Worm (Caenorhabditis elegans): ENCODE data around the gene lipl-5.

lipl-5 gene

ce11 chrV:385488-385887 is at the start of gene lipl-5:
Gene lipl-5 (plus strand): TSS chrV:385746.
- TF ChIP-seq egl-27 (tag; optimal IDR thresholded peaks at IDR 0.05) (no peak), ztf-1 (GFP tag; conservative IDR thresholded peaks at IDR 0.05) (no peak), R02D3.7 (tag; optimal IDR thresholded peaks at IDR 0.05) (no peak), skn-1 (tag; optimal IDR thresholded peaks at IDR 0.05) (no peak), ceh-82 (tag; optimal IDR thresholded peaks at IDR 0.05) (no peak), mab-5 (tag; optimal IDR thresholded peaks at IDR 0.05) (no peak), nhr-6 (tag; optimal IDR thresholded peaks at IDR 0.05) (no peak), gmeb-1 (tag; optimal IDR thresholded peaks at IDR 0.05) (peak; percentile 8), sma-9 (GFP tag; optimal IDR thresholded peaks at IDR 0.05) (peak; percentile 52), sma-9 (tag; optimal IDR thresholded peaks at IDR 0.05) (no peak), crh-2 (tag; optimal IDR thresholded peaks at IDR 0.05) (peak; percentile 50), nhr-129 (tag; optimal IDR thresholded peaks at IDR 0.05) (no peak), nhr-12 (tag; optimal IDR thresholded peaks at IDR 0.05) (no peak), unc-62 (GFP tag; optimal IDR thresholded peaks at IDR 0.05) (no peak), sem-4 (tag; optimal IDR thresholded peaks at IDR 0.05) (no peak), fos-1 (tag; optimal IDR thresholded peaks at IDR 0.05) (peak; percentile 52)

- TF ChIP-seq nhr-237 (tag; optimal IDR thresholded peaks at IDR 0.05) (no peak), Y55F3AM.14 (GFP tag; optimal IDR thresholded peaks at IDR 0.05) (no peak), sma-9 (GFP tag; optimal IDR thresholded peaks at IDR 0.05) (no peak), sma-9 (tag; optimal IDR thresholded peaks at IDR 0.05) (no peak), dmd-4 (tag; optimal IDR thresholded peaks at IDR 0.05) (no peak)
These were observed 49.2 kb upstream of the lipl-5 start, which contains the start of gene dmd-8 for ce11 chrV:336350-336749. Gene dmd-8 (minus strand): TSS chrV:336450.

- TF ChIP-seq elt-3 (tag; optimal IDR thresholded peaks at IDR 0.05) (no peak), gmeb-1 (tag; optimal IDR thresholded peaks at IDR 0.05) (no peak), nhr-10 (tag; optimal IDR thresholded peaks at IDR 0.05) (no peak), nhr-12 (tag; optimal IDR thresholded peaks at IDR 0.05) (no peak), lin-11 (tag; optimal IDR thresholded peaks at IDR 0.05) (no peak), ceh-82 (tag; optimal IDR thresholded peaks at IDR 0.05) (no peak), sma-9 (GFP tag; optimal IDR thresholded peaks at IDR 0.05) (no peak), sma-9 (tag; optimal IDR thresholded peaks at IDR 0.05) (no peak), zag-1 (tag; optimal IDR thresholded peaks at IDR 0.05) (no peak)
These were observed 43.2 kb upstream of the lipl-5 start for ce11 chrV:342346-342745.

- TF ChIP-seq fos-1 (tag; optimal IDR thresholded peaks at IDR 0.05) (no peak), nhr-11 (tag; optimal IDR thresholded peaks at IDR 0.05) (no peak), skn-1 (tag; optimal IDR thresholded peaks at IDR 0.05) (no peak), crh-2 (tag; optimal IDR thresholded peaks at IDR 0.05) (no peak), ztf-4 (tag; optimal IDR thresholded peaks at IDR 0.05) (no peak), ceh-16 (tag; optimal IDR thresholded peaks at IDR 0.05) (no peak), lsy-2 (tag; optimal IDR thresholded peaks at IDR 0.05) (no peak), lin-39 (tag; optimal IDR thresholded peaks at IDR 0.05) (no peak), nhr-21 (tag; optimal IDR thresholded peaks at IDR 0.05) (no peak), ZK546.5 (tag; optimal IDR thresholded peaks at IDR 0.05) (no peak), ztf-1 (GFP tag; conservative IDR thresholded peaks at IDR 0.05) (no peak), ceh-82 (tag; optimal IDR thresholded peaks at IDR 0.05) (no peak), nhr-237 (tag; optimal IDR thresholded peaks at IDR 0.05) (no peak)
These were observed 42.4 kb upstream of the lipl-5 start, which contains the start of gene wago-10 for ce11 chrV:343128-343527. Gene wago-10 (plus strand): TSS chrV:343428.

- TF ChIP-seq lin-11 (tag; optimal IDR thresholded peaks at IDR 0.05) (no peak), sma-9 (GFP tag; optimal IDR thresholded peaks at IDR 0.05) (no peak), sma-9 (tag; optimal IDR thresholded peaks at IDR 0.05) (no peak), mdl-1 (tag; optimal IDR thresholded peaks at IDR 0.05) (no peak), sem-4 (tag; optimal IDR thresholded peaks at IDR 0.05) (no peak), skn-1 (tag; optimal IDR thresholded peaks at IDR 0.05) (no peak), sma-3 (GFP tag; optimal IDR thresholded peaks at IDR 0.05) (no peak), ztf-11 (tag; optimal IDR thresholded peaks at IDR 0.05) (no peak), snpc-4 (tag; optimal IDR thresholded peaks at IDR 0.05) (no peak), C34F6.9 (tag; optimal IDR thresholded peaks at IDR 0.05) (no peak)
These were observed 42.0 kb upstream of the lipl-5 start for ce11 chrV:343546-343945.

Measured in whole organism, L2 larva.